Worm (Caenorhabditis elegans) whole organism, L2 larva: ENCODE results near the gene fbxc-55.
"Not testable (repeated sequence)": the region's sequence is repeated elsewhere in the genome, so short reads cannot be mapped to it uniquely, and the experiment has no call there.

Experiments
- C34F6.9 ChIP-seq: fragments of 150-350 bp; optimal IDR thresholded peaks from 2 replicates; lab custom pipeline; 2014; ENCODE audit warnings: missing biosample characterization, missing genetic modification characterization
- F13H6.1 ChIP-seq: sonication (generic microtip); optimal IDR thresholded peaks from 2 replicates; lab custom pipeline; 2016; ENCODE audit warnings: missing genetic modification characterization, missing compliant biosample characterization
- R02D3.7 ChIP-seq: fragments of 150-350 bp; optimal IDR thresholded peaks from 2 replicates; lab custom pipeline; 2014; ENCODE audit warnings: missing biosample characterization, missing genetic modification characterization
- alr-1 ChIP-seq: fragments of 150-350 bp; optimal IDR thresholded peaks from 2 replicates; lab custom pipeline; 2014; ENCODE audit warnings: missing biosample characterization, missing genetic modification characterization
- blmp-1 ChIP-seq: sonication (generic microtip); optimal IDR thresholded peaks from 2 replicates; lab custom pipeline; 2017; ENCODE audit warnings: missing genetic modification characterization, mild to moderate bottlenecking, missing compliant biosample characterization, antibody characterized with exemption, moderate library complexity; ENCODE audit not compliant: insufficient read depth
- ceh-16 ChIP-seq: fragments of 150-350 bp; optimal IDR thresholded peaks from 2 replicates; lab custom pipeline; 2014; ENCODE audit warnings: missing biosample characterization, missing genetic modification characterization
- crh-2 ChIP-seq: sonication (generic microtip); optimal IDR thresholded peaks from 2 replicates; lab custom pipeline; 2017; ENCODE audit warnings: missing biosample characterization, missing genetic modification characterization
- dmd-4 ChIP-seq: sonication (generic microtip); optimal IDR thresholded peaks from 2 replicates; lab custom pipeline; 2017; ENCODE audit warnings: missing biosample characterization, missing genetic modification characterization
- egl-27 ChIP-seq: sonication (generic microtip); optimal IDR thresholded peaks from 3 replicates; lab custom pipeline; 2017; ENCODE audit warnings: missing biosample characterization, missing genetic modification reagents, missing genetic modification characterization
- elt-1 ChIP-seq: fragments of 150-350 bp; optimal IDR thresholded peaks from 2 replicates; lab custom pipeline; 2014; ENCODE audit warnings: missing biosample characterization, missing genetic modification characterization
- fos-1 ChIP-seq: fragments of 150-350 bp; optimal IDR thresholded peaks from 2 replicates; lab custom pipeline; 2014; ENCODE audit warnings: missing biosample characterization, missing genetic modification characterization
- lin-13 ChIP-seq: fragments of 150-350 bp; optimal IDR thresholded peaks from 2 replicates; lab custom pipeline; 2014; ENCODE audit warnings: missing biosample characterization, missing genetic modification reagents, missing genetic modification characterization
- mab-5 ChIP-seq: fragments of 150-350 bp; optimal IDR thresholded peaks from 2 replicates; lab custom pipeline; 2014; ENCODE audit warnings: missing biosample characterization, missing genetic modification characterization
- mdl-1 ChIP-seq, 2 experiments: fragments of 150-350 bp in 1 of 2; sonication (generic microtip) in 1 of 2; optimal IDR thresholded peaks; 2 replicates each; lab custom pipeline; 2017; ENCODE audit warnings: missing biosample characterization in 2 of 2, missing genetic modification characterization in 2 of 2
- nhr-10 ChIP-seq: sonication (generic microtip); optimal IDR thresholded peaks from 2 replicates; lab custom pipeline; 2017; ENCODE audit warnings: missing biosample characterization, missing genetic modification characterization
- nhr-11 ChIP-seq: fragments of 150-350 bp; optimal IDR thresholded peaks from 2 replicates; lab custom pipeline; 2014; ENCODE audit warnings: missing biosample characterization, missing genetic modification characterization
- nhr-12 ChIP-seq: fragments of 150-350 bp; optimal IDR thresholded peaks from 2 replicates; lab custom pipeline; 2014; ENCODE audit warnings: missing biosample characterization, missing genetic modification characterization
- nhr-21 ChIP-seq: fragments of 150-350 bp; optimal IDR thresholded peaks from 2 replicates; lab custom pipeline; 2014; ENCODE audit warnings: missing biosample characterization, missing genetic modification characterization
- nhr-237 ChIP-seq: fragments of 150-350 bp; optimal IDR thresholded peaks from 2 replicates; lab custom pipeline; 2014; ENCODE audit warnings: missing biosample characterization, missing genetic modification characterization
- nhr-25 ChIP-seq: fragments of 150-350 bp; sonication (generic microtip); optimal IDR thresholded peaks from 3 replicates; lab custom pipeline; 2014; ENCODE audit warnings: missing biosample characterization, missing genetic modification characterization
- nhr-6 ChIP-seq: fragments of 150-350 bp; optimal IDR thresholded peaks from 2 replicates; lab custom pipeline; 2014; ENCODE audit warnings: missing biosample characterization, missing genetic modification characterization
- nhr-77 ChIP-seq: fragments of 150-350 bp; optimal IDR thresholded peaks from 2 replicates; lab custom pipeline; 2014; ENCODE audit warnings: missing biosample characterization, missing genetic modification characterization
- peb-1 ChIP-seq: fragments of 150-350 bp; optimal IDR thresholded peaks from 2 replicates; lab custom pipeline; 2014; ENCODE audit warnings: missing biosample characterization, missing genetic modification characterization
- skn-1 ChIP-seq: sonication (generic microtip); optimal IDR thresholded peaks from 2 replicates; lab custom pipeline; 2017; ENCODE audit warnings: missing biosample characterization, missing genetic modification characterization
- sma-9 ChIP-seq, 2 experiments: fragments of 150-350 bp in 1 of 2; sonication (generic microtip) in 1 of 2; optimal IDR thresholded peaks; 2 replicates each; lab custom pipeline; 2014 to 2016; ENCODE audit warnings: missing genetic modification characterization in 2 of 2, mild to moderate bottlenecking in 1 of 2, missing biosample characterization in 1 of 2, missing compliant biosample characterization in 1 of 2, missing genetic modification reagents in 1 of 2, moderate library complexity in 1 of 2
- unc-39 ChIP-seq: fragments of 150-350 bp; optimal IDR thresholded peaks from 2 replicates; lab custom pipeline; 2014; ENCODE audit warnings: missing biosample characterization, missing genetic modification characterization
- unc-55 ChIP-seq: fragments of 150-350 bp; sonication (generic microtip); optimal IDR thresholded peaks from 3 replicates; lab custom pipeline; 2014; ENCODE audit warnings: missing biosample characterization, missing genetic modification reagents, missing genetic modification characterization
- zag-1 ChIP-seq: fragments of 150-350 bp; optimal IDR thresholded peaks from 2 replicates; lab custom pipeline; 2014; ENCODE audit warnings: missing biosample characterization, missing genetic modification characterization
- ztf-1 ChIP-seq: fragments of 200-800 bp; sonication (Bioruptor generic); conservative IDR thresholded peaks from 2 replicates; pipeline ENCODE4 v1.3.6; 2022; ENCODE audit warnings: missing genetic modification characterization, missing compliant biosample characterization
- ztf-11 ChIP-seq: sonication (generic microtip); optimal IDR thresholded peaks from 2 replicates; lab custom pipeline; 2017; ENCODE audit warnings: missing biosample characterization, missing genetic modification characterization
- ztf-4 ChIP-seq: fragments of 150-350 bp; optimal IDR thresholded peaks from 2 replicates; lab custom pipeline; 2014; ENCODE audit warnings: missing biosample characterization, missing genetic modification characterization

fbxc-55 gene

DNA sequence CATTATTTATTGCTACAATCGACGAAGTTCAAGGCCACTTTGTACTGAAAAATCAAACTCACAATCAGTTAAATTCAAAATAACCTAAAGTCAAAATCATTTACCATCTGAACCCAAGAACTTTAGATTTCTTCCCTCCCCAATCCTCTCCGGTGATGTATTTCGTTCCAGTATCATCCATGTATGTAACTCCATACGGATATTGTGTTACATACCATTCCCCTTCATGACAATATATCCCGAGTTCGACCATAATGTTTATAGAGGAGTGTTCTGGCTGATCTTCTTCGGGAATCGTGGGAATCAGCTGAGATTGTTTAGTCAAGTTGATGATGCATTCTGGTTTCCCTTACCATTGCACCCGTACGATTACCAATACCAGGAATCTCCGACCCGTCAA is 21.6 kb downstream of the fbxc-55 start:
- TF ChIP-seq egl-27 (tag; lab: Kevin White, UChicago) = no peak
- no peak for TF ChIP-seq nhr-10 (tag; lab: Kevin White, UChicago)
- TF ChIP-seq peb-1 (tag; lab: Kevin White, UChicago) = no peak
- no peak for TF ChIP-seq ztf-11 (tag; lab: Kevin White, UChicago)
- TF ChIP-seq, all 48 proteins: peak for 0

DNA sequence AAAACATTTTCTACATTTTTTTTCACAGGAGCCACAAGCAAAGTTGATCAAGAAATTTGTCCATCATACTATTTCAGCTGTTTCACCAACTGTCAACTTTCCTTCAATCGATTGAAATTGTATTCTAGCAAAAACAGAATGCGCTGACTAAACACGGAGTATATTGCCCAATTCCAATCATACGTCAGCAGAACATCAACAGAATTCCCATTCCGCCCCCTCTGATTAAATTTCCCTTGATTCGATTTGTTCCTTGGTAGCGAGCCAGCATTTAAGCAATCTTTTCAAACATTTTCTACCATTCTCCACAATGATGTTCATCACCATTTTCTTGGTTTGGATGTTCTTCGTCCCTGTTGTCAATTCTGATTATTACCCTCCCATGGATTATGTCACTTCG is 24.1 kb downstream of the fbxc-55 start, which contains the start of gene T10D4.15:
Gene T10D4.15, plus strand, starts transcription at position 301 of the 400 bp plus-strand sequence.
- TF ChIP-seq nhr-77 = no peak
- TF ChIP-seq nhr-21 (tag; lab: Kevin White, UChicago) = no peak
- TF ChIP-seq mab-5 (tag; lab: Kevin White, UChicago) = no peak
- no peak for TF ChIP-seq unc-55 (GFP tag; lab: Kevin White, UChicago)
- TF ChIP-seq unc-39 (tag; lab: Kevin White, UChicago) = no peak
- TF ChIP-seq nhr-10 (tag; lab: Kevin White, UChicago) = no peak
- TF ChIP-seq peb-1 (tag; lab: Kevin White, UChicago) = no peak

DNA sequence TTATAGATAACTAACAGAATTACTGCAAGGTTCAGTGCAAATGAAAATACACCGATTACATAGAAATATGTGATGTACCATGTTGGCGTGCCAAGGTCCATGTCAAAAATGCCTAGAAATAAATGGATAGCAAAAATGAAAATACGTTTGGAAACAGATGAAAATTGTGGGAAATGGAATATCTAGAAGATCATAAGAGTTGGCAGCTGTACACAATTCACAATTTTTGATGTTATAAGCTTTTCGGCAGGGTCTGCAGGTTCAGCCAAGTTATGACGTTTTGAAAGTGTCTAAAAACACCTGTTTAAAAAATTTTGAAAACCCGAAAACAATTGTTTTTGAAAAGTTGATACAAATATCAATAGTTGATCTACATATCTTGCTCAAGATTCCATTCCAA is 25.4 kb downstream of the fbxc-55 start, which contains the start of gene sri-43:
Gene sri-43, minus strand, starts transcription at position 101 of the 400 bp plus-strand sequence.
- TF ChIP-seq C34F6.9 (tag; lab: Kevin White, UChicago); fos-1 (tag; lab: Kevin White, UChicago); ztf-1 (GFP tag; lab: Robert Waterston, UW): not testable (repeated sequence)

DNA sequence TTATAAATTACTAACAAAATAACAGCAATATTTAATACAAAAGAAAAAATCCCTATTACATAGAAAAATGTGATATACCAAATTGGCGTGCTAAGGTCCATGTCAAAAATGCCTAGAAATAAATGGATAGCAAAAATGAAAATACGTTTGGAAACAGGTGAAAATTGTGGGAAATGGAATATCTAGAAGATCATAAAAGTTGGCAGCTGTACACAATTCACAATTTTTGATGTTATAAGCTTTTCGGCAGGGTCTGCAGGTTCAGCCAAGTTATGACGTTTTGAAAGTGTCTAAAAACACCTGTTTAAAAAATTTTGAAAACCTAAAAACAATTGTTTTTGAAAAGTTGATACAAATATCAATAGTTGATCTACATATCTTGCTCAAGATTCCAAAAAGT is 27.1 kb downstream of the fbxc-55 start, which contains the start of gene sri-42:
Gene sri-42, minus strand, starts transcription at position 101 of the 400 bp plus-strand sequence.
- not testable (repeated sequence) for TF ChIP-seq nhr-237, nhr-25, mab-5 (tag; lab: Kevin White, UChicago)

DNA sequence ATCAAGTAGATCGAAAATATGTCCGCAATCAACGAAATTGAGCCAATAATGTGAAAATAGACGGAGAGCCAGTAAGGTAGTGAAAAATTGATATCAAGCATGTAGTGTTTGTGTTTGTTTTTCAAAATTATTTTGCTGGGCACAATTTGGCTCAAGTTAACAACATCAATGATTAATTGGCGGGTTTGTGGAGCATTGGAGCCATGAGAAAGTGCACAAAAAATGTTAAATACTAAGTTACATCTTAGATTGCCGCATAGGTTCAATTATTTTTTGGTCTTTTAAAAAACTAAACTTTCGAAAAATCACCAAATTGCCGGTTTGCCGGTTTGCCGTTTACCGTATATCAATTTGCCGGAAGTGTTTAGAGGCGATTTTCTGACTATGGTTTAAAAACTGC is 32.2 kb downstream of the fbxc-55 start, which contains the start of gene sri-54:
Gene sri-54, minus strand, starts transcription at position 101 of the 400 bp plus-strand sequence.
- TF ChIP-seq egl-27 (tag; lab: Kevin White, UChicago) = no peak
- no peak for TF ChIP-seq nhr-10 (tag; lab: Kevin White, UChicago)
- no peak for TF ChIP-seq mdl-1 (tag; optimal IDR thresholded peaks at IDR 0.05; lab: Kevin White, UChicago)
- no peak for TF ChIP-seq ztf-11 (tag; lab: Kevin White, UChicago)
- TF ChIP-seq nhr-237 (tag; lab: Kevin White, UChicago) = no peak
- TF ChIP-seq C34F6.9 (tag; lab: Kevin White, UChicago) = no peak
- no peak for TF ChIP-seq elt-1 (tag; lab: Kevin White, UChicago)
- no peak for TF ChIP-seq lin-13
- TF ChIP-seq nhr-6 = no peak
- TF ChIP-seq F13H6.1 (tag; lab: Kevin White, UChicago) = no peak
- TF ChIP-seq dmd-4 = no peak
- TF ChIP-seq zag-1 (tag; lab: Kevin White, UChicago) = no peak
- TF ChIP-seq blmp-1 = no peak
- no peak for TF ChIP-seq crh-2
- TF ChIP-seq skn-1 (tag; lab: Kevin White, UChicago) = no peak
- TF ChIP-seq nhr-12 (tag; lab: Kevin White, UChicago) = no peak
- no peak for TF ChIP-seq nhr-11
- TF ChIP-seq alr-1 = no peak
- no peak for TF ChIP-seq R02D3.7 (tag; lab: Kevin White, UChicago)
- TF ChIP-seq ztf-4 (tag; lab: Kevin White, UChicago) = no peak

DNA sequence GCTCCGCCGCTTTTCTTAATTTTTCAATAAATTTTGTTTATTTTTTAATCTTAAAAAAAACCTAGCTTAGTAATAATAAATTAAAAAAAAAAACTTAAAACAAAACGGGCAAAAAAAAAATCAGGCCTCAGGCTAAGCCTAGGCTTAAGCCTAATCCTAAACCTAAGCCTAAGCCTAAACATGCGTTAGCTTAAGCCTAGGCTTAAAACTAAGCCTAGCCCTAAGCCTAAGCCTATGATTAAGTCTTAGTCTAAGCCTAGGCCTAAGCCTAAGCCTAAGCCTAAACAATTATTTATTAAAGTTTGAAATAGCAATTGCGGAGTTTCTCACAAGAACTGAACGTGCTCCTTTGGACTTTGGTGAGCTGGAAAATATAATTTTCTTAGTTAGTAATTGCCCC is 34.7 kb downstream of the fbxc-55 start:
- TF ChIP-seq nhr-10 (tag; lab: Kevin White, UChicago) (no peak), ztf-4 (tag; lab: Kevin White, UChicago) (no peak), F13H6.1 (tag; lab: Kevin White, UChicago) (no peak)

DNA sequence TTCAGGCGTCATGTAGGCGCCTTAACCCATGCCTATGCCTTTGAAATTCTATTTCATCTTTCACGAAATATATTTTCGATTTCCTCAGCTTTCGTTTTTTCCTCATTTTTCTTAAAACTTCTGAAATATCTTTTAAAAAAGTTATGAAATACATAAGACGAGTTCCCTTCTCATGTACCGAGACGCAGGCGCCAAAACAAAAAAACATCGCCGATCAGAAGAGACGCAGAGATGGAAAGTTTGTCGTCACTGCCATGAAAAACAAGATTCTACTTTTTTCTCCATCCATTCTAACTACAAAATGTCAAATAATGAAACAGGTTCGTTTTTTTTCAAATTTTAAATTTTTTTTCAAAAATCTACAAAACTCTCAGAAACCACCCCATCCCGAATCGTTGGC is 41.0 kb downstream of the fbxc-55 start, which contains the start of gene chil-24:
Gene chil-24, plus strand, starts transcription at position 156 of the 400 bp plus-strand sequence.
- TF ChIP-seq unc-55 (GFP tag; lab: Kevin White, UChicago) (peak; percentile 16), sma-9 (GFP tag; optimal IDR thresholded peaks at IDR 0.05; lab: Kevin White, UChicago) (peak; percentile 7), sma-9 (tag; optimal IDR thresholded peaks at IDR 0.05; lab: Kevin White, UChicago) (no peak), ceh-16 (tag; lab: Kevin White, UChicago) (no peak)
- TF ChIP-seq, all 48 proteins: peak for 2
